Fruit fly (Drosophila melanogaster): ENCODE data around the gene CG7889.

The CG7889 gene

DNA sequence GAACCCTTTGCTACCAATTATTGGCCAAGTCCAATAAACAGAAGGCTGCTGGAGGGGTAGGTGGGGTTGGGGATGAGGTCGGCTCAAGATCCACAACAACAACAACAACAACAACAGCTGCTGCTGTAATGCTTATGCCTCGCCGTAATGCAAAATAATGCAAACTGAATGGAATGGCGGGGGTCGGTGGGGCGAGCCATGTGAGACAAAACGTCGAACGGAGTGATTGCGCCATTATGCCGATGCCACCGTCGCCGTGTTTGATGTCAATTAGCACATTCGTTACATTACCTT is 17.2 kb downstream of the CG7889 start:
- TF ChIP-seq CG6808 (GFP tag; optimal IDR thresholded peaks at IDR 0.05) (peak; percentile 38), fd85E (GFP tag; optimal IDR thresholded peaks at IDR 0.05) (no peak), CG11902 (GFP tag; optimal IDR thresholded peaks at IDR 0.05) (no peak)

DNA sequence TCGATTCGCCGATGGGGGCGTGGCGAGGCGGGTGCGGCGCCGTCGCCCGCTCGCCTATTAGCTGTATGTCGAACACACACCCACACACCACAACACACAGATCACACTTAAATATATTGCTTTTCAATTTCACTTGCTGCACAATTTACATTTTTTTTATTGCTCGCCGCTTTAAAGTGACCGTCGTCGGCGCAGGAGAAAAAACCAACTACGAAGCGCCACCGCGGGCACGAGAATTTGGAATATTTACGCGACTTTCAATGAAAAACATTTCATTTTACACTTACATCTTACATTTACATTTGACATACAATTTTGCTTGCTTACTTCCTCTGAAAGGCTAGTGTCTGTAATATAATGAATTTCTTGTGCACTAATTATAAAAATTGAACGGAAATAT is 17.6 kb downstream of the CG7889 start, which contains the start of gene rictor:
TSS of gene rictor (minus strand) at position 170 of the 400 bp plus-strand sequence.
- TF ChIP-seq CG11294 (GFP tag; IDR thresholded peaks at IDR 0.05): no peak
- peak; percentile 32 for TF ChIP-seq Eip78C (GFP tag)
- TF ChIP-seq Eip75B (GFP tag; optimal IDR thresholded peaks at IDR 0.05): no peak
- TF ChIP-seq Sox15 (GFP tag; optimal IDR thresholded peaks at IDR 0.05): no peak
- no peak for TF ChIP-seq svp (GFP tag)
- no peak for TF ChIP-seq Hr4 (GFP tag; optimal IDR thresholded peaks at IDR 0.05)
- peak; percentile 20; the same call in 1 of the 2 replicates for TF ChIP-seq CG15336 (GFP tag; IDR thresholded peaks at IDR 0.05)
- TF ChIP-seq CG3919 (GFP tag; optimal IDR thresholded peaks at IDR 0.05): no peak
- TF ChIP-seq Smox (GFP tag; optimal IDR thresholded peaks at IDR 0.05): no peak
- no peak for TF ChIP-seq CG8632 (GFP tag; optimal IDR thresholded peaks at IDR 0.05)
- TF ChIP-seq CG6792 (GFP tag; optimal IDR thresholded peaks at IDR 0.05): no peak
- no peak for TF ChIP-seq Blimp-1 (GFP tag; optimal IDR thresholded peaks at IDR 0.05)
- no peak for TF ChIP-seq CG10669 (GFP tag; optimal IDR thresholded peaks at IDR 0.05)
- TF ChIP-seq CG11902 (GFP tag; optimal IDR thresholded peaks at IDR 0.05): no peak
- TF ChIP-seq Lpt (GFP tag; optimal IDR thresholded peaks at IDR 0.05): no peak

DNA sequence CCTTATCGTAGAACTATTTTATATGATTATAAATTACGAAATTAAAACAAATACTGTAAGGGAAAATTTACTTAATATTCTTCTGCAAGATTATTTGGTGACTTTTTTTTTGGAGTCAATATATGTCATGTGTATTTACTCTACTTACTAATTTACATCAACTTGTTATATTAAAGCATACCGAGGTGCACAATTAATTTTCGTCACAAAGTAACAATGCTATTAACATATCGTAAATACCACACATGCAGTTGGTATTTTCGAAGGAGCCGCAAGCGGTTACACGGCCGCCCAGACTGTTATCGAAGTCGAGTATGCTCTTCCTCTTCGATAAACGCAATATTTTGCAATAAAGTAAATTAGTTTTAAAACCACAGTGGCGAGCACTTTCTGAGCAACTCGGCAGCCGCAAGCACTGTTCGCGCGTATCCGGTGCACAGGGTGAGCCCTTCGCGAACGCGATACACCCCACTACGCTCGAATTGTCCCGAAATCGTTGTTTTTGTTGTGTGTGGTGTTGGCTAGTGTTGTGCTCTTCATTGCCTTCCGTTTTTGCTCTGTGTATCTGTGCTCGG is 18.2 kb downstream of the CG7889 start, which contains the start of gene Vav:
TSS of gene Vav (plus strand) at position 293 of the 575 bp plus-strand sequence.
- TF ChIP-seq CG15336 (GFP tag; IDR thresholded peaks at IDR 0.05): 0 out of 2 replicates have a peak, but pooled peaks have one; percentile 12
- TF ChIP-seq Eip93F (GFP tag; optimal IDR thresholded peaks at IDR 0.05): no peak
- TF ChIP-seq CG4318 (GFP tag; optimal IDR thresholded peaks at IDR 0.05): no peak
- TF ChIP-seq CG8632 (GFP tag; optimal IDR thresholded peaks at IDR 0.05): no peak
- no peak for TF ChIP-seq cyc (GFP tag; optimal IDR thresholded peaks at IDR 0.05)
- peak; percentile 52 for TF ChIP-seq dsx (GFP tag; optimal IDR thresholded peaks at IDR 0.05; ENCODE audit: poor library complexity, severe bottlenecking)
- TF ChIP-seq CG10631 (GFP tag; optimal IDR thresholded peaks at IDR 0.05): no peak
- no peak for TF ChIP-seq Eip75B (GFP tag; optimal IDR thresholded peaks at IDR 0.05)

DNA sequence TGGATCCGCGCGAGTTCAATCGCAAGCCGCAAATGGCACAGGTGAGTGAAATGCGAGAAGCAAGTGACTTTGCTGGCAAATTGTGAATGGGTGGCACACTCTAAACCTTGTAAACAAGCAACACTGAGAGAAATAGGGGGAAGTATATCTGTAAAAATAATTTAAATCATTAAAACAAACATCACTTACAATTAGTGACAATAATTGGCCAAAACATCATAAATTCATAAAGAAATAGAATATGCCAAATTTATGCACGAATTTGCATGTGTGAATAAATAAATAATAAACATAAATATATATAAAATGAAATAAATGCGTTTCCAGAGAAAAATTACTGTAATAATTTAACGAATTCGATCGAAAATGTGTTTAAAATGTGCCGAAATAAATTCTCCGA is 19.1 kb downstream of the CG7889 start:
- TF ChIP-seq fkh (GFP tag; optimal IDR thresholded peaks at IDR 0.05) (no peak), eg (GFP tag; IDR thresholded peaks at IDR 0.05) (peak; percentile 42; the same call in 2 of the 3 replicates), cyc (GFP tag; optimal IDR thresholded peaks at IDR 0.05) (no peak), CG15336 (GFP tag; IDR thresholded peaks at IDR 0.05) (peak; percentile 57; the same call in 1 of the 2 replicates), achi (GFP tag; optimal IDR thresholded peaks at IDR 0.05) (peak; percentile 11), spab (GFP tag; optimal IDR thresholded peaks at IDR 0.05) (no peak), CG11762 (GFP tag; optimal IDR thresholded peaks at IDR 0.05; ENCODE audit: insufficient read depth) (no peak), CG3032 (tag; optimal IDR thresholded peaks at IDR 0.05) (peak; percentile 15), Lpt (GFP tag; optimal IDR thresholded peaks at IDR 0.05) (no peak), fd85E (GFP tag; optimal IDR thresholded peaks at IDR 0.05) (no peak), CG32006 (GFP tag; optimal IDR thresholded peaks at IDR 0.05) (peak; percentile 48), acj6 (GFP tag; optimal IDR thresholded peaks at IDR 0.05) (no peak), CG8119 (GFP tag; IDR thresholded peaks at IDR 0.05) (peak; percentile 54; the same call in 2 of the 3 replicates), Ets96B (tag; optimal IDR thresholded peaks at IDR 0.05) (peak; percentile 30), OdsH (GFP tag; optimal IDR thresholded peaks at IDR 0.05) (no peak), Sox14 (GFP tag; optimal IDR thresholded peaks at IDR 0.05) (no peak), esn (GFP tag; optimal IDR thresholded peaks at IDR 0.05) (peak; percentile 21), Sox102F (GFP tag; optimal IDR thresholded peaks at IDR 0.05) (no peak), ss (GFP tag; optimal IDR thresholded peaks at IDR 0.05) (no peak), Eip78C (GFP tag) (peak; percentile 68), CG6854 (GFP tag; optimal IDR thresholded peaks at IDR 0.05) (no peak), lz (GFP tag; optimal IDR thresholded peaks at IDR 0.05) (no peak), svp (GFP tag) (no peak), Hr39 (GFP tag; optimal IDR thresholded peaks at IDR 0.05) (no peak), Blimp-1 (GFP tag; optimal IDR thresholded peaks at IDR 0.05) (no peak), Eip75B (GFP tag; optimal IDR thresholded peaks at IDR 0.05) (no peak), CG4318 (GFP tag; optimal IDR thresholded peaks at IDR 0.05) (no peak)

Data from whole organism, prepupa.